Fruit fly (Drosophila melanogaster) whole organism, embryonic: ENCODE measurements around the gene CG7213.

Experiments
- ATbp ChIP-seq: fragments of 200-800 bp; sonication (Bioruptor generic); optimal IDR thresholded peaks from 2 replicates; lab custom pipeline; 2017; ENCODE audit warnings: missing biosample characterization, mild to moderate bottlenecking, missing genetic modification characterization, missing genetic modification reagents
- CG10979 ChIP-seq: fragments of 200-800 bp; sonication (Bioruptor generic); optimal IDR thresholded peaks from 2 replicates; lab custom pipeline; 2018; ENCODE audit warnings: missing biosample characterization, mild to moderate bottlenecking, missing genetic modification characterization, moderate library complexity
- CG11247 ChIP-seq: fragments of 200-800 bp; sonication (Bioruptor generic); IDR thresholded peaks from 2 replicates; pipeline ENCODE4 v1.3.6; 2022; ENCODE audit warnings: missing biosample characterization, missing genetic modification characterization
- CG11696 ChIP-seq: fragments of 200-800 bp; sonication (Bioruptor generic); IDR thresholded peaks from 2 replicates; pipeline ENCODE4 v1.3.6; 2022; ENCODE audit warnings: missing biosample characterization, missing genetic modification characterization
- CG12942 ChIP-seq: fragments of 200-800 bp; sonication (Bioruptor generic); optimal IDR thresholded peaks from 3 replicates; lab custom pipeline; 2016; ENCODE audit warnings: missing biosample characterization, missing genetic modification characterization
- CG14014 ChIP-seq: fragments of 200-800 bp; sonication (Bioruptor generic); IDR thresholded peaks from 2 replicates; pipeline ENCODE4 v1.3.6; 2022; ENCODE audit warnings: missing biosample characterization, missing genetic modification characterization
- CG14965 ChIP-seq: fragments of 200-800 bp; sonication (Bioruptor generic); optimal IDR thresholded peaks from 2 replicates; lab custom pipeline; 2016; ENCODE audit warnings: missing biosample characterization, missing genetic modification characterization, borderline replicate concordance
- CG1529 ChIP-seq: fragments of 200-800 bp; sonication (Bioruptor generic); optimal IDR thresholded peaks from 3 replicates; lab custom pipeline; 2018; ENCODE audit warnings: missing biosample characterization, missing genetic modification characterization
- CG15479 ChIP-seq: fragments of 200-800 bp; sonication (Bioruptor generic); optimal IDR thresholded peaks from 3 replicates; lab custom pipeline; 2019; ENCODE audit warnings: missing biosample characterization, mild to moderate bottlenecking, missing genetic modification characterization, moderate library complexity
- CG17359 ChIP-seq: fragments of 200-800 bp; sonication (Bioruptor generic); optimal IDR thresholded peaks from 3 replicates; lab custom pipeline; 2018; ENCODE audit warnings: missing biosample characterization, mild to moderate bottlenecking, missing genetic modification characterization, moderate library complexity
- CG18011 ChIP-seq: fragments of 200-800 bp; sonication (Bioruptor generic); optimal IDR thresholded peaks from 2 replicates; lab custom pipeline; 2017; ENCODE audit warnings: missing biosample characterization, missing genetic modification characterization, mild to moderate bottlenecking, moderate library complexity, missing genotype
- CG30403 ChIP-seq: fragments of 200-800 bp; sonication (Bioruptor generic); optimal IDR thresholded peaks from 3 replicates; lab custom pipeline; 2016; ENCODE audit warnings: missing biosample characterization, missing genetic modification characterization
- CG30431 ChIP-seq: fragments of 200-800 bp; sonication (Bioruptor generic); optimal IDR thresholded peaks from 2 replicates; lab custom pipeline; 2017; ENCODE audit warnings: missing biosample characterization, missing genetic modification characterization
- CG3065 ChIP-seq: fragments of 200-800 bp; sonication (Bioruptor generic); optimal IDR thresholded peaks from 2 replicates; lab custom pipeline; 2016; ENCODE audit warnings: missing biosample characterization, missing genetic modification characterization
- CG32772 ChIP-seq: fragments of 200-800 bp; sonication (Bioruptor generic); IDR thresholded peaks from 2 replicates; pipeline ENCODE4 v1.3.6; 2022; ENCODE audit warnings: missing biosample characterization, missing genetic modification characterization
- CG3847 ChIP-seq: fragments of 200-800 bp; sonication (Bioruptor generic); IDR thresholded peaks from 2 replicates; pipeline ENCODE4 v1.3.6; 2022; ENCODE audit warnings: missing biosample characterization, missing genetic modification characterization
- CG5245 ChIP-seq: fragments of 200-800 bp; sonication (Bioruptor generic); optimal IDR thresholded peaks from 3 replicates; lab custom pipeline; 2016; ENCODE audit warnings: missing biosample characterization, missing genetic modification characterization
- CG7372 ChIP-seq: fragments of 200-800 bp; sonication (Bioruptor generic); IDR thresholded peaks from 2 replicates; pipeline ENCODE4 v1.3.6; 2022; ENCODE audit warnings: missing biosample characterization, missing genetic modification characterization
- CG8281 ChIP-seq: fragments of 200-800 bp; sonication (Bioruptor generic); optimal IDR thresholded peaks from 2 replicates; lab custom pipeline; 2018; ENCODE audit warnings: missing biosample characterization, mild to moderate bottlenecking, missing genetic modification characterization, moderate library complexity
- CTCF ChIP-seq: fragments of 200-800 bp; sonication (Bioruptor generic); optimal IDR thresholded peaks from 2 replicates; lab custom pipeline; 2017; ENCODE audit warnings: missing biosample characterization, mild to moderate bottlenecking, missing genetic modification characterization, moderate library complexity
- D19B ChIP-seq: fragments of 200-800 bp; sonication (Bioruptor generic); optimal IDR thresholded peaks from 2 replicates; lab custom pipeline; 2017; ENCODE audit warnings: missing biosample characterization, mild to moderate bottlenecking, missing genetic modification characterization
- E2f2 ChIP-seq: fragments of 200-800 bp; sonication (Bioruptor generic); IDR thresholded peaks from 2 replicates; pipeline ENCODE4 v1.3.6; 2022; ENCODE audit warnings: missing biosample characterization, missing genetic modification characterization
- Elba2 ChIP-seq: fragments of 200-800 bp; sonication (Bioruptor generic); optimal IDR thresholded peaks from 3 replicates; lab custom pipeline; 2016; ENCODE audit warnings: missing biosample characterization, missing genetic modification characterization
- Fer3 ChIP-seq: fragments of 200-800 bp; sonication (Bioruptor generic); optimal IDR thresholded peaks from 2 replicates; lab custom pipeline; 2018; ENCODE audit warnings: missing biosample characterization, mild to moderate bottlenecking, missing genetic modification characterization, moderate library complexity
- HHEX ChIP-seq: fragments of 200-800 bp; sonication (Bioruptor generic); optimal IDR thresholded peaks from 3 replicates; lab custom pipeline; 2017; ENCODE audit warnings: missing biosample characterization, mild to moderate bottlenecking, missing genetic modification characterization, missing genetic modification reagents
- HLH3B ChIP-seq: fragments of 200-800 bp; sonication (Bioruptor generic); IDR thresholded peaks from 2 replicates; pipeline ENCODE4 v1.3.6; 2022; ENCODE audit warnings: missing biosample characterization, missing genetic modification characterization
- HLHmδ ChIP-seq: fragments of 200-800 bp; sonication (Bioruptor generic); optimal IDR thresholded peaks from 2 replicates; lab custom pipeline; 2018; ENCODE audit warnings: missing biosample characterization, mild to moderate bottlenecking, missing genetic modification characterization, moderate library complexity
- Hand ChIP-seq: fragments of 200-800 bp; sonication (Bioruptor generic); optimal IDR thresholded peaks from 2 replicates; lab custom pipeline; 2017; ENCODE audit warnings: mild to moderate bottlenecking, missing biosample characterization, missing genetic modification reagents, missing genetic modification characterization
- Hsf ChIP-seq: fragments of 200-800 bp; sonication (Bioruptor generic); optimal IDR thresholded peaks from 3 replicates; lab custom pipeline; 2016; ENCODE audit warnings: missing biosample characterization, missing genetic modification characterization
- NC2β ChIP-seq: fragments of 200-800 bp; sonication (Bioruptor generic); optimal IDR thresholded peaks from 2 replicates; lab custom pipeline; 2016; ENCODE audit warnings: missing biosample characterization, missing genetic modification characterization
- NFAT ChIP-seq: fragments of 200-800 bp; sonication (Bioruptor generic); IDR thresholded peaks from 2 replicates; pipeline ENCODE4 v1.3.6; 2022; ENCODE audit warnings: missing biosample characterization, missing genetic modification characterization
- Ptx1 ChIP-seq: fragments of 200-800 bp; sonication (Bioruptor generic); IDR thresholded peaks from 2 replicates; pipeline ENCODE4 v1.3.6; 2022; ENCODE audit warnings: missing biosample characterization, missing genetic modification characterization
- Sin3A ChIP-seq: fragments of >200 bp; optimal IDR thresholded peaks from 2 replicates; lab custom pipeline; 2018
- Taf1 ChIP-seq: fragments of 200-800 bp; sonication (Bioruptor generic); IDR thresholded peaks from 2 replicates; pipeline ENCODE4 v1.3.6; 2022; ENCODE audit warnings: missing biosample characterization, missing genetic modification characterization
- Xrp1 ChIP-seq: fragments of 200-800 bp; sonication (Bioruptor generic); IDR thresholded peaks from 2 replicates; pipeline ENCODE4 v1.3.6; 2022; ENCODE audit warnings: missing biosample characterization, missing genetic modification characterization
- ato ChIP-seq: fragments of 200-800 bp; sonication (Bioruptor generic); IDR thresholded peaks from 2 replicates; pipeline ENCODE4 v1.3.6; 2022; ENCODE audit warnings: missing biosample characterization, missing genetic modification characterization; ENCODE audit not compliant: partially characterized antibody
- az2 ChIP-seq: fragments of 200-800 bp; sonication (Bioruptor generic); optimal IDR thresholded peaks from 3 replicates; lab custom pipeline; 2016; ENCODE audit warnings: missing biosample characterization, missing genetic modification characterization
- bcd ChIP-seq: fragments of 200-800 bp; sonication (Bioruptor generic); optimal IDR thresholded peaks from 2 replicates; lab custom pipeline; 2017; ENCODE audit warnings: missing biosample characterization, mild to moderate bottlenecking, missing genetic modification characterization
- chif ChIP-seq, 2 experiments: fragments of 200-800 bp; sonication (Bioruptor generic); optimal IDR thresholded peaks; 3 replicates each; lab custom pipeline; 2016; ENCODE audit warnings: missing biosample characterization in 2 of 2, missing genetic modification characterization in 2 of 2
- ftz-f1 ChIP-seq: fragments of 200-800 bp; sonication (Bioruptor generic); optimal IDR thresholded peaks from 2 replicates; lab custom pipeline; 2016; ENCODE audit warnings: missing biosample characterization, missing genetic modification characterization
- hbn ChIP-seq: fragments of 200-800 bp; sonication (Bioruptor generic); IDR thresholded peaks from 2 replicates; pipeline ENCODE4 v1.3.6; 2022; ENCODE audit warnings: missing biosample characterization, missing genetic modification characterization; ENCODE audit not compliant: partially characterized antibody
- lmd ChIP-seq: fragments of 200-800 bp; sonication (Bioruptor generic); IDR thresholded peaks from 2 replicates; pipeline ENCODE4 v1.3.6; 2022; ENCODE audit warnings: missing biosample characterization, missing genetic modification characterization
- odd ChIP-seq: fragments of 200-800 bp; sonication (Bioruptor generic); optimal IDR thresholded peaks from 2 replicates; lab custom pipeline; 2017; ENCODE audit warnings: missing biosample characterization, mild to moderate bottlenecking, missing genetic modification characterization
- psq ChIP-seq: fragments of 200-800 bp; sonication (Bioruptor generic); optimal IDR thresholded peaks from 2 replicates; lab custom pipeline; 2017; ENCODE audit warnings: missing biosample characterization, missing genetic modification characterization
- pum ChIP-seq: fragments of 200-800 bp; sonication (Bioruptor generic); optimal IDR thresholded peaks from 2 replicates; lab custom pipeline; 2016; ENCODE audit warnings: missing biosample characterization, missing genetic modification characterization
- pzg ChIP-seq: fragments of 200-800 bp; sonication (Bioruptor generic); optimal IDR thresholded peaks from 3 replicates; lab custom pipeline; 2018; ENCODE audit warnings: missing biosample characterization, mild to moderate bottlenecking, missing genetic modification characterization, moderate library complexity
- sens ChIP-seq: fragments of 200-800 bp; sonication (Bioruptor generic); peaks from one replicate; lab custom pipeline; 2016; ENCODE audit warnings: missing biosample characterization, missing genetic modification characterization
- sisA ChIP-seq: fragments of 200-800 bp; sonication (Bioruptor generic); IDR thresholded peaks from 2 replicates; pipeline ENCODE4 v1.3.6; 2022; ENCODE audit warnings: missing biosample characterization, missing genetic modification characterization
- twi ChIP-seq: fragments of 200-800 bp; optimal IDR thresholded peaks from 2 replicates; lab custom pipeline; 2019; ENCODE audit warnings: missing biosample characterization, mild to moderate bottlenecking, missing genetic modification characterization, moderate library complexity
- vvl ChIP-seq: fragments of 200-800 bp; sonication (Bioruptor generic); IDR thresholded peaks from 2 replicates; pipeline ENCODE4 v1.3.6; 2022; ENCODE audit warnings: missing biosample characterization, missing genetic modification characterization
- z ChIP-seq: fragments of 200-800 bp; sonication (Bioruptor generic); IDR thresholded peaks from 3 replicates; pipeline ENCODE4 v1.3.6; 2022; ENCODE audit warnings: missing biosample characterization, missing genetic modification characterization
- zfh2 ChIP-seq: fragments of 200-800 bp; sonication (Bioruptor generic); optimal IDR thresholded peaks from 2 replicates; lab custom pipeline; 2016; ENCODE audit warnings: missing biosample characterization, missing genetic modification characterization

CG7213 gene

dm6 chr3L:8197779-8198279 lies 42.6 kb downstream of the CG7213 start, which contains the start of the genes UbcE2M and Dhps (continued):
- TF ChIP-seq odd (GFP tag; lab: Kevin White, UChicago) (no peak), CG14965 (no peak), E2f2 (GFP tag; lab: Robert Waterston, UW) (peak; percentile 53; the same call in 1 of the 2 replicates), Taf1 (GFP tag; lab: Robert Waterston, UW) (no peak), CTCF (GFP tag; lab: Kevin White, UChicago) (no peak), pum (GFP tag; lab: Kevin White, UChicago) (peak; percentile 38), CG7372 (GFP tag; lab: Robert Waterston, UW) (0 out of 2 replicates have a peak, but pooled peaks have one; percentile 32), CG14014 (GFP tag; lab: Robert Waterston, UW) (peak; percentile 48; the same call in 1 of the 2 replicates), D19B (GFP tag; lab: Kevin White, UChicago) (peak; percentile 59), Elba2 (GFP tag; lab: Kevin White, UChicago) (no peak), hbn (GFP tag; lab: Robert Waterston, UW) (peak; percentile 64), pzg (GFP tag; lab: Kevin White, UChicago) (peak; percentile 55), HLHmδ (GFP tag; lab: Kevin White, UChicago) (no peak), Fer3 (peak; percentile 76), CG8281 (tag; lab: Kevin White, UChicago) (peak; percentile 23), CG17359 (tag; lab: Kevin White, UChicago) (peak; percentile 63), vvl (GFP tag; lab: Robert Waterston, UW) (peak; percentile 37; the same call in 1 of the 2 replicates), zfh2 (GFP tag; lab: Kevin White, UChicago) (peak; percentile 80), sisA (GFP tag; lab: Robert Waterston, UW) (peak; percentile 65), CG11696 (no peak), NFAT (GFP tag; lab: Robert Waterston, UW) (peak; percentile 62), CG30431 (GFP tag; lab: Kevin White, UChicago) (peak; percentile 61), ATbp (GFP tag; lab: Kevin White, UChicago) (no peak), Hand (peak; percentile 19), HLH3B (GFP tag; lab: Robert Waterston, UW) (peak; percentile 56; the same call in 1 of the 2 replicates), Hsf (peak; percentile 49), CG5245 (GFP tag; lab: Kevin White, UChicago) (no peak), CG1529 (GFP tag; lab: Kevin White, UChicago) (peak; percentile 3), z (GFP tag; lab: Robert Waterston, UW) (no peak), psq (GFP tag; lab: Kevin White, UChicago) (peak; percentile 54), lmd (GFP tag; lab: Robert Waterston, UW) (peak; percentile 61), CG12942 (GFP tag; lab: Kevin White, UChicago) (peak; percentile 53), sens (GFP tag; lab: Kevin White, UChicago) (peak; percentile 18), HHEX (GFP tag; lab: Kevin White, UChicago) (peak; percentile 65), bcd (GFP tag; lab: Kevin White, UChicago) (peak; percentile 53), NC2β (GFP tag; lab: Kevin White, UChicago) (peak; percentile 0), chif (GFP tag; optimal IDR thresholded peaks at IDR 0.05; lab: Kevin White, UChicago) (peak in 1 of 2 experiments; percentile 29), Ptx1 (GFP tag; lab: Robert Waterston, UW) (peak; percentile 73), CG18011 (GFP tag; lab: Kevin White, UChicago) (peak; percentile 33), ftz-f1 (GFP tag; lab: Kevin White, UChicago) (no peak), Sin3A (lab: Kevin White, UChicago) (peak; percentile 41), CG3065 (GFP tag; lab: Kevin White, UChicago) (peak; percentile 10), CG30403 (peak; percentile 81), CG10979 (peak; percentile 60), twi (tag; lab: Kevin White, UChicago) (peak; percentile 85), CG15479 (GFP tag; lab: Kevin White, UChicago) (no peak), ato (0 out of 2 replicates have a peak, but pooled peaks have one; percentile 31), CG3847 (peak; percentile 87), az2 (GFP tag; lab: Kevin White, UChicago) (peak; percentile 54), CG32772 (GFP tag; lab: Robert Waterston, UW) (peak; percentile 63), Xrp1 (GFP tag; lab: Robert Waterston, UW) (peak; percentile 62), CG11247 (GFP tag; lab: Robert Waterston, UW) (peak; percentile 50; the same call in 1 of the 2 replicates)
